Fruit fly (Drosophila melanogaster): ENCODE results near the gene Pxt.

dm6 chr3R:17718760-17719625, at the start of gene Pxt:
- TF ChIP-seq CG43689 (GFP tag; IDR thresholded peaks at IDR 0.05): no peak
- no peak for TF ChIP-seq Adf1 (GFP tag; IDR thresholded peaks at IDR 0.05)
- no peak for TF ChIP-seq NC2β (GFP tag; optimal IDR thresholded peaks at IDR 0.05)
- TF ChIP-seq HLHmδ (GFP tag; optimal IDR thresholded peaks at IDR 0.05): no peak
- no peak for TF ChIP-seq CG10979 (tag; optimal IDR thresholded peaks at IDR 0.05)
- no peak for TF ChIP-seq Optix (GFP tag; IDR thresholded peaks at IDR 0.05)
- TF ChIP-seq HLH54F (GFP tag; optimal IDR thresholded peaks at IDR 0.05): no peak
- TF ChIP-seq psq (GFP tag; optimal IDR thresholded peaks at IDR 0.05): no peak
- no peak for TF ChIP-seq jigr1 (GFP tag; IDR thresholded peaks at IDR 0.05)
- no peak for TF ChIP-seq Dip2 (GFP tag; IDR thresholded peaks at IDR 0.05)
- no peak for TF ChIP-seq CG8290 (GFP tag; optimal IDR thresholded peaks at IDR 0.05)
- peak in 1 of 2 experiments; percentile 28 for TF ChIP-seq CG8290 (tag; optimal IDR thresholded peaks at IDR 0.05)
- no peak for TF ChIP-seq otp (GFP tag; IDR thresholded peaks at IDR 0.05)

All from whole organism, embryonic.